Worm (Caenorhabditis elegans) whole organism, early embryonic: ENCODE measurements around the gene nspg-14.

ENCODE experiments used
- B0310.2 ChIP-seq: sonication (generic microtip); optimal IDR thresholded peaks from 2 replicates; lab custom pipeline; 2016; ENCODE audit warnings: mild to moderate bottlenecking, missing genetic modification characterization, missing compliant biosample characterization
- F13C5.2 ChIP-seq: sonication (generic microtip); optimal IDR thresholded peaks from 2 replicates; lab custom pipeline; 2017; ENCODE audit warnings: mild to moderate bottlenecking, missing genetic modification characterization, inconsistent platforms, missing compliant biosample characterization
- aly-1 ChIP-seq: sonication (generic microtip); optimal IDR thresholded peaks from 2 replicates; lab custom pipeline; 2016; ENCODE audit warnings: missing genetic modification characterization, missing compliant biosample characterization
- ama-1 ChIP-seq: fragments of 150-350 bp; optimal IDR thresholded peaks from 2 replicates; lab custom pipeline; 2014
- ceh-13 ChIP-seq: fragments of 200-800 bp; sonication (Bioruptor generic); optimal IDR thresholded peaks from 2 replicates; lab custom pipeline; 2018; ENCODE audit warnings: mild to moderate bottlenecking, missing genetic modification characterization, missing compliant biosample characterization
- ceh-36 ChIP-seq: sonication (generic microtip); optimal IDR thresholded peaks from 2 replicates; lab custom pipeline; 2016; ENCODE audit warnings: missing genetic modification characterization, inconsistent platforms, missing compliant biosample characterization
- ets-7 ChIP-seq: sonication (generic microtip); optimal IDR thresholded peaks from 2 replicates; lab custom pipeline; 2016; ENCODE audit warnings: missing genotype, missing genetic modification characterization, missing compliant biosample characterization
- flt-1 ChIP-seq: fragments of 200-800 bp; sonication (Bioruptor generic); IDR thresholded peaks from 2 replicates; pipeline ENCODE4 v1.3.6; 2022; ENCODE audit warnings: missing genetic modification characterization, missing compliant biosample characterization
- hmbx-1 ChIP-seq: sonication (generic microtip); optimal IDR thresholded peaks from 2 replicates; lab custom pipeline; 2016; ENCODE audit warnings: mild to moderate bottlenecking, missing genetic modification characterization, missing compliant biosample characterization
- hmg-4 ChIP-seq: fragments of 200-800 bp; sonication (Bioruptor generic); optimal IDR thresholded peaks from 2 replicates; lab custom pipeline; 2018; ENCODE audit warnings: mild to moderate bottlenecking, missing genetic modification characterization, missing compliant biosample characterization
- hnd-1 ChIP-seq: sonication (generic microtip); optimal IDR thresholded peaks from 2 replicates; lab custom pipeline; 2016; ENCODE audit warnings: missing genetic modification characterization, missing compliant biosample characterization
- pes-1 ChIP-seq: fragments of 200-800 bp; sonication (Bioruptor generic); IDR thresholded peaks from 2 replicates; pipeline ENCODE4 v1.3.6; 2022; ENCODE audit warnings: missing genetic modification reagents, missing genetic modification characterization, missing compliant biosample characterization
- scrt-1 ChIP-seq: fragments of 200-800 bp; sonication (Bioruptor generic); IDR thresholded peaks from 2 replicates; pipeline ENCODE4 v1.3.6; 2022; ENCODE audit warnings: missing genetic modification characterization, missing compliant biosample characterization
- sea-1 ChIP-seq: fragments of 200-800 bp; sonication (Bioruptor generic); conservative IDR thresholded peaks from 2 replicates; pipeline ENCODE4 v1.3.6; 2022; ENCODE audit warnings: missing genetic modification characterization, missing compliant biosample characterization
- tbx-11 ChIP-seq: fragments of 200-800 bp; sonication (Bioruptor generic); IDR thresholded peaks from 2 replicates; pipeline ENCODE4 v1.3.6; 2022; ENCODE audit warnings: missing genetic modification characterization, missing compliant biosample characterization
- tbx-37 ChIP-seq: fragments of 200-800 bp; sonication (Bioruptor generic); conservative IDR thresholded peaks from 2 replicates; pipeline ENCODE4 v1.3.6; 2022; ENCODE audit warnings: missing genetic modification reagents, missing genetic modification characterization, missing compliant biosample characterization
- tra-4 ChIP-seq: sonication (generic microtip); optimal IDR thresholded peaks from 2 replicates; lab custom pipeline; 2017; ENCODE audit warnings: missing genetic modification characterization, missing compliant biosample characterization

The nspg-14 gene

ce11 chrX:5238246-5238645 is 14.6 kb upstream of the nspg-14 start:
- TF ChIP-seq ama-1 (lab: Kevin White, UChicago) (no peak), B0310.2 (tag; lab: Kevin White, UChicago) (no peak), aly-1 (tag; lab: Kevin White, UChicago) (no peak)

- no peak for TF ChIP-seq tra-4 (tag; lab: Kevin White, UChicago)
- TF ChIP-seq aly-1 (tag; lab: Kevin White, UChicago), result no peak
- no peak for TF ChIP-seq hnd-1
- no peak for TF ChIP-seq hmg-4 (GFP tag; lab: Kevin White, UChicago)
- TF ChIP-seq hmbx-1 (tag; lab: Kevin White, UChicago), result no peak
- TF ChIP-seq sea-1, result no peak
- TF ChIP-seq ets-7 (tag; lab: Kevin White, UChicago), result no peak
- TF ChIP-seq ceh-13 (GFP tag; lab: Kevin White, UChicago), result no peak
- TF ChIP-seq tbx-11, result no peak
- TF ChIP-seq scrt-1 (GFP tag; lab: Robert Waterston, UW), result no peak
- no peak for TF ChIP-seq tbx-37 (GFP tag; lab: Robert Waterston, UW)
- TF ChIP-seq pes-1 (GFP tag; lab: Robert Waterston, UW), result no peak
- no peak for TF ChIP-seq flt-1 (GFP tag; lab: Robert Waterston, UW)
- no peak for TF ChIP-seq F13C5.2 (tag; lab: Kevin White, UChicago)
- TF ChIP-seq ama-1 (lab: Kevin White, UChicago), result no peak
Observed at ce11 chrX:5243382-5243979, 9.4 kb upstream of the nspg-14 start, which contains the start of gene mtm-5. TSS of gene mtm-5 (minus strand) at chrX:5243408.

ce11 chrX:5244041-5244440 is 8.8 kb upstream of the nspg-14 start, which contains the start of gene Y34B4A.7:
TSS of gene Y34B4A.7 (plus strand) at chrX:5244337.
- 0 out of 2 replicates have a peak, but pooled peaks have one; percentile 8 for TF ChIP-seq sea-1
- TF ChIP-seq hnd-1, result no peak
- peak; percentile 29 for TF ChIP-seq B0310.2 (tag; lab: Kevin White, UChicago)
- no peak for TF ChIP-seq pes-1 (GFP tag; lab: Robert Waterston, UW)
- peak; percentile 45; the same call in 1 of the 2 replicates for TF ChIP-seq flt-1 (GFP tag; lab: Robert Waterston, UW)

- TF ChIP-seq aly-1 (tag; lab: Kevin White, UChicago) (no peak), B0310.2 (tag; lab: Kevin White, UChicago) (no peak), tbx-11 (no peak), ets-7 (tag; lab: Kevin White, UChicago) (no peak), sea-1 (no peak), ceh-13 (GFP tag; lab: Kevin White, UChicago) (no peak), hnd-1 (no peak), tra-4 (tag; lab: Kevin White, UChicago) (no peak), hmg-4 (GFP tag; lab: Kevin White, UChicago) (no peak), ama-1 (lab: Kevin White, UChicago) (no peak), hmbx-1 (tag; lab: Kevin White, UChicago) (no peak)
Observed at ce11 chrX:5248754-5249153, 4.1 kb upstream of the nspg-14 start.

- TF ChIP-seq hmbx-1 (tag; lab: Kevin White, UChicago), result no peak
Observed at ce11 chrX:5249603-5250002, 3.2 kb upstream of the nspg-14 start, which contains the start of gene Y34B4A.10. TSS of gene Y34B4A.10 (plus strand) at chrX:5249903.

DNA sequence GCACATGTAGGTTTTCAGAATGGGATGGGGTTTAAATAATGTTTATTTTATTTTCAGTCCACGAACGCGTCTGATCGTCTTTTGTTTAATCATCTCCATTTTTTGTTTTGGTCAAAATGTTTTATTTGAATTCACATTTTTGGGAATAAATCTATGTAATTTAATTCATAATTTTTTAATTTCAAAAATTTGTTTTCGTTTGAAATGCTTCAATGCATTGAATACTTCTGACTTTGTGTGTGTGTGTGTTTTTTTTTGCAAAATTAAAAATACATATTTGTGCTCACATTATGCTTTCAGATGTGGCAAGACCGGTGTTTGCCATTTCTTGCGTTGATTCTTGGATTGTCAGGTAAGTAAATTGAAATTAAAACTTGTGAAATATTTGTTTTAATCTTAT is 2.0 kb downstream of the nspg-14 start, which contains the start of gene nspg-13:
nspg-13 (plus strand) TSS at position 301 of the 400 bp plus-strand sequence.
- no peak for TF ChIP-seq hnd-1
- TF ChIP-seq hmbx-1 (tag; lab: Kevin White, UChicago), result no peak
- TF ChIP-seq tbx-11, result no peak
- TF ChIP-seq pes-1 (GFP tag; lab: Robert Waterston, UW), result no peak
- TF ChIP-seq hmg-4 (GFP tag; lab: Kevin White, UChicago), result no peak
- TF ChIP-seq sea-1, result no peak
- TF ChIP-seq flt-1 (GFP tag; lab: Robert Waterston, UW), result no peak
- TF ChIP-seq ceh-13 (GFP tag; lab: Kevin White, UChicago), result no peak
- TF ChIP-seq tbx-37 (GFP tag; lab: Robert Waterston, UW), result no peak
- no peak for TF ChIP-seq aly-1 (tag; lab: Kevin White, UChicago)
- TF ChIP-seq ets-7 (tag; lab: Kevin White, UChicago), result no peak
- TF ChIP-seq tra-4 (tag; lab: Kevin White, UChicago), result no peak
- TF ChIP-seq B0310.2 (tag; lab: Kevin White, UChicago), result no peak

DNA sequence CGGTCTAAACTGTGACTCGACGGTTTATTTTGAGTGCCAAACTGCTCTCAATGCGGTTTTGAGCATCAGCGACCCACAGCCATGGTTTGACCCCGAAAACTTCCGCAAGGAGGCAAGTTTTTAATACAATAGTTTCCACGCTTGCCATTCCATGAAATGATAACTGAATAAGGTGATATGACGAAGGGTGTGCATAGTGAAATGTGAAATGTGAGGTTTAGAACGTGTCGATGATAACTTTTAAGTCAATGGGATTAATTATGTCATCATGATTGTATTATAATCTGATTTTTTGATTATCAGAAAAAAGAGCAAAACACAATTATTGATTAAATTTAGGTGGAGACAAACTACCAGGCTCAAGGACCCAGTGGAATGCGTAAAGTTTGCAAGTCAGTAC is 2.5 kb downstream of the nspg-14 start:
- TF ChIP-seq ceh-13 (GFP tag; lab: Kevin White, UChicago) (no peak), aly-1 (tag; lab: Kevin White, UChicago) (no peak), B0310.2 (tag; lab: Kevin White, UChicago) (no peak), ceh-36 (tag; lab: Kevin White, UChicago) (no peak), ets-7 (tag; lab: Kevin White, UChicago) (no peak), F13C5.2 (tag; lab: Kevin White, UChicago) (no peak), tbx-37 (GFP tag; lab: Robert Waterston, UW) (no peak), hmg-4 (GFP tag; lab: Kevin White, UChicago) (no peak), sea-1 (no peak), hnd-1 (no peak), tra-4 (tag; lab: Kevin White, UChicago) (no peak), hmbx-1 (tag; lab: Kevin White, UChicago) (no peak), tbx-11 (no peak), pes-1 (GFP tag; lab: Robert Waterston, UW) (no peak), ama-1 (lab: Kevin White, UChicago) (no peak)

DNA sequence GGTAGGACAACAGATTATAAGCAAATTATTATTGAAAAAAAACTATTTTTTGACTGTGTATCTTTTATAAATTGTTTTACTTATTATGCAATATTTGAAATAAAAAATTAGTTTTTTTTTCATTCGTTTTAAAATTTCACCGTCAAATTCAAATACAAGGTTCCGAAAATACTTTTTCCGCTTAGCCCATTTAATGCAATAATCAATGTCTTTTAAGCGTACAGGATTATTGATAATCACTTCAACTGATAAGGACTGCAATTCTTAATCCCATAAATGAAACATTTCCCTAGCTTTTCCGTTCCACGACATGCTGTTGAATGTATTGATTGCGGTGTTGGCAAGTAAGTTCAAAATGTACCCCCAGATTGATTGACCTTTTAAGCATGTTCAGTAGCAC is 4.2 kb downstream of the nspg-14 start, which contains the start of gene nspg-12:
nspg-12 (plus strand) TSS at position 301 of the 400 bp plus-strand sequence.
- TF ChIP-seq tbx-11 (no peak), ceh-36 (tag; lab: Kevin White, UChicago) (no peak), tra-4 (tag; lab: Kevin White, UChicago) (no peak), ceh-13 (GFP tag; lab: Kevin White, UChicago) (no peak), ama-1 (lab: Kevin White, UChicago) (no peak), flt-1 (GFP tag; lab: Robert Waterston, UW) (no peak), pes-1 (GFP tag; lab: Robert Waterston, UW) (no peak), F13C5.2 (tag; lab: Kevin White, UChicago) (no peak), scrt-1 (GFP tag; lab: Robert Waterston, UW) (no peak), sea-1 (no peak), ets-7 (tag; lab: Kevin White, UChicago) (no peak), hnd-1 (no peak)
